Worm (Caenorhabditis elegans): ENCODE data around the gene nhr-136.

The nhr-136 gene

ce11 chrV:12065369-12065768, 41.6 kb upstream of the nhr-136 start, which contains the start of gene pqn-53:
Gene pqn-53, minus strand, starts transcription at chrV:12065391.
- TF ChIP-seq dmd-6 (GFP tag; IDR thresholded peaks at IDR 0.05) (0 out of 2 replicates have a peak, but pooled peaks have one; percentile 8), daf-19 (GFP tag; conservative IDR thresholded peaks at IDR 0.05) (no peak), duxl-1 (tag; optimal IDR thresholded peaks at IDR 0.05; ENCODE audit: poor library complexity) (no peak), hlh-30 (tag; optimal IDR thresholded peaks at IDR 0.05; ENCODE audit: insufficient read depth) (peak; percentile 41), nhr-28 (tag; optimal IDR thresholded peaks at IDR 0.05) (peak; percentile 26), mdl-1 (tag; optimal IDR thresholded peaks at IDR 0.05) (peak in 1 of 2 experiments; percentile 59), daf-8 (GFP tag; IDR thresholded peaks at IDR 0.05) (no peak), arid-1 (GFP tag; conservative IDR thresholded peaks at IDR 0.05) (0 out of 2 replicates have a peak, but pooled peaks have one; percentile 11), hmg-1.1 (GFP tag; IDR thresholded peaks at IDR 0.05) (0 out of 2 replicates have a peak, but pooled peaks have one; percentile 15), nhr-6 (tag; optimal IDR thresholded peaks at IDR 0.05) (peak; percentile 62), ceh-28 (tag; optimal IDR thresholded peaks at IDR 0.05) (peak; percentile 27), dve-1 (tag; optimal IDR thresholded peaks at IDR 0.05; ENCODE audit: insufficient read depth) (peak; percentile 14), nhr-111 (GFP tag; optimal IDR thresholded peaks at IDR 0.05) (peak; percentile 22), mxl-3 (GFP tag; optimal IDR thresholded peaks at IDR 0.05) (peak; percentile 26), mes-2 (tag; optimal IDR thresholded peaks at IDR 0.05; ENCODE audit: poor library complexity, severe bottlenecking) (peak; percentile 22), nhr-11 (tag; optimal IDR thresholded peaks at IDR 0.05) (peak; percentile 30), lsy-2 (tag; optimal IDR thresholded peaks at IDR 0.05) (peak in 1 of 2 experiments; percentile 13), aha-1 (tag) (peak; percentile 93), hlh-11 (tag; optimal IDR thresholded peaks at IDR 0.05) (peak; percentile 28), fkh-10 (GFP tag; optimal IDR thresholded peaks at IDR 0.05) (no peak)

- TF ChIP-seq aha-1 (tag) (peak; percentile 58), hif-1 (tag; optimal IDR thresholded peaks at IDR 0.05) (no peak), set-16 (GFP tag; IDR thresholded peaks at IDR 0.05) (no peak), hlh-30 (tag; optimal IDR thresholded peaks at IDR 0.05; ENCODE audit: insufficient read depth) (peak; percentile 85), lsy-2 (tag; optimal IDR thresholded peaks at IDR 0.05) (peak in 1 of 2 experiments; percentile 32)
Measured at ce11 chrV:12065859-12066258, 41.1 kb upstream of the nhr-136 start.

ce11 chrV:12068437-12068836, 38.5 kb upstream of the nhr-136 start, which contains the start of gene kmo-2:
Gene kmo-2, minus strand, starts transcription at chrV:12068537.
- TF ChIP-seq jun-1 (tag; optimal IDR thresholded peaks at IDR 0.05) (no peak), nhr-111 (GFP tag; optimal IDR thresholded peaks at IDR 0.05) (no peak), cey-2 (tag; optimal IDR thresholded peaks at IDR 0.05; ENCODE audit: borderline replicate concordance, insufficient read depth) (no peak), ceh-82 (tag; optimal IDR thresholded peaks at IDR 0.05) (no peak), R02D3.7 (tag; optimal IDR thresholded peaks at IDR 0.05) (no peak), tag-97 (GFP tag; IDR thresholded peaks at IDR 0.05) (no peak)

ce11 chrV:12070419-12070818, 36.5 kb upstream of the nhr-136 start, which contains the start of gene kmo-1:
Gene kmo-1, minus strand, starts transcription at chrV:12070519.
- no peak for TF ChIP-seq mdt-29 (GFP tag; IDR thresholded peaks at IDR 0.05)
- no peak for TF ChIP-seq lim-7 (GFP tag; IDR thresholded peaks at IDR 0.05)
- no peak for TF ChIP-seq nhr-77 (tag; optimal IDR thresholded peaks at IDR 0.05)
- TF ChIP-seq T26A8.4 (GFP tag; IDR thresholded peaks at IDR 0.05) = no peak
- TF ChIP-seq set-16 (GFP tag; IDR thresholded peaks at IDR 0.05) = no peak
- TF ChIP-seq tra-1 (GFP tag; IDR thresholded peaks at IDR 0.05) = no peak
- TF ChIP-seq hmg-1.1 (GFP tag; IDR thresholded peaks at IDR 0.05) = no peak
- TF ChIP-seq fkh-10 (GFP tag; optimal IDR thresholded peaks at IDR 0.05) = no peak

- no peak for TF ChIP-seq ceh-32 (tag; optimal IDR thresholded peaks at IDR 0.05; ENCODE audit: poor library complexity)
- TF ChIP-seq dmd-6 (GFP tag; IDR thresholded peaks at IDR 0.05) = peak; percentile 32; the same call in 1 of the 2 replicates
- TF ChIP-seq hlh-11 (tag; optimal IDR thresholded peaks at IDR 0.05) = peak; percentile 45
- TF ChIP-seq snpc-1.2 (GFP tag; IDR thresholded peaks at IDR 0.05) = no peak
- TF ChIP-seq unc-62 (GFP tag; optimal IDR thresholded peaks at IDR 0.05 in 1 of 2) = peak in 1 of 2 experiments; percentile 3
- TF ChIP-seq unc-62 (tag; optimal IDR thresholded peaks at IDR 0.05) = no peak
- TF ChIP-seq hlh-30 (tag; optimal IDR thresholded peaks at IDR 0.05; ENCODE audit: insufficient read depth) = peak; percentile 81
- TF ChIP-seq ztf-11 (tag; optimal IDR thresholded peaks at IDR 0.05) = no peak
- TF ChIP-seq mxl-3 (GFP tag; optimal IDR thresholded peaks at IDR 0.05) = peak; percentile 83
- TF ChIP-seq nhr-28 (tag; optimal IDR thresholded peaks at IDR 0.05) = peak; percentile 62
- no peak for TF ChIP-seq mep-1 (tag; optimal IDR thresholded peaks at IDR 0.05)
- peak; percentile 14 to 70 for TF ChIP-seq mdl-1 (tag; optimal IDR thresholded peaks at IDR 0.05)
- peak; percentile 65 for TF ChIP-seq nhr-25 (tag; optimal IDR thresholded peaks at IDR 0.05; ENCODE audit: borderline replicate concordance, insufficient read depth)
- TF ChIP-seq T20F7.1 (GFP tag; optimal IDR thresholded peaks at IDR 0.05) = no peak
- no peak for TF ChIP-seq lin-39 (tag; optimal IDR thresholded peaks at IDR 0.05)
- no peak for TF ChIP-seq nhr-11 (tag; optimal IDR thresholded peaks at IDR 0.05)
- peak; percentile 46 for TF ChIP-seq aha-1 (tag)
- no peak for TF ChIP-seq nhr-237 (tag; optimal IDR thresholded peaks at IDR 0.05)
Measured at ce11 chrV:12071483-12071882, 35.5 kb upstream of the nhr-136 start.
